Fruit fly (Drosophila melanogaster) whole organism, prepupa: ENCODE data around the gene GCS1.

ENCODE experiments used
- CG10631 ChIP-seq: fragments of 200-800 bp; sonication (Bioruptor generic); optimal IDR thresholded peaks from 2 replicates; lab custom pipeline; 2016; ENCODE audit warnings: missing biosample characterization, missing genetic modification characterization
- CG10669 ChIP-seq: fragments of 200-800 bp; sonication (Bioruptor generic); optimal IDR thresholded peaks from 3 replicates; lab custom pipeline; 2018; ENCODE audit warnings: missing biosample characterization, mild to moderate bottlenecking, missing genetic modification characterization, moderate library complexity
- CG11294 ChIP-seq: fragments of 200-800 bp; sonication (Bioruptor generic); IDR thresholded peaks from 2 replicates; pipeline ENCODE4 v1.3.6; 2022; ENCODE audit warnings: missing biosample characterization, missing genetic modification characterization
- CG11902 ChIP-seq: fragments of 200-800 bp; sonication (Bioruptor generic); optimal IDR thresholded peaks from 3 replicates; lab custom pipeline; 2016; ENCODE audit warnings: missing biosample characterization, missing genetic modification characterization
- CG15336 ChIP-seq: fragments of 200-800 bp; sonication (Bioruptor generic); IDR thresholded peaks from 2 replicates; pipeline ENCODE4 v1.3.6; 2022; ENCODE audit warnings: missing biosample characterization, missing genetic modification characterization
- CG1621 ChIP-seq: fragments of 200-800 bp; sonication (Bioruptor generic); optimal IDR thresholded peaks from 3 replicates; lab custom pipeline; 2018; ENCODE audit warnings: missing biosample characterization, mild to moderate bottlenecking, missing genetic modification characterization
- CG31627 ChIP-seq: fragments of 200-800 bp; sonication (Bioruptor generic); optimal IDR thresholded peaks from 3 replicates; lab custom pipeline; 2016; ENCODE audit warnings: missing biosample characterization, missing genetic modification characterization
- CG32006 ChIP-seq: fragments of 200-800 bp; sonication (Bioruptor generic); optimal IDR thresholded peaks from 3 replicates; lab custom pipeline; 2017; ENCODE audit warnings: missing biosample characterization, mild to moderate bottlenecking, missing genetic modification characterization
- CG3919 ChIP-seq: fragments of 200-800 bp; sonication (Bioruptor generic); optimal IDR thresholded peaks from 3 replicates; lab custom pipeline; 2016; ENCODE audit warnings: missing biosample characterization, missing genetic modification characterization
- CG4318 ChIP-seq: fragments of 200-800 bp; sonication (Bioruptor generic); optimal IDR thresholded peaks from 3 replicates; lab custom pipeline; 2017; ENCODE audit warnings: missing biosample characterization, mild to moderate bottlenecking, missing genetic modification characterization
- CG6163 ChIP-seq: fragments of 200-800 bp; sonication (Bioruptor generic); IDR thresholded peaks from 3 replicates; pipeline ENCODE4 v1.3.6; 2022; ENCODE audit warnings: missing biosample characterization, missing genetic modification characterization
- CG6276 ChIP-seq: fragments of 200-800 bp; sonication (Bioruptor generic); optimal IDR thresholded peaks from 2 replicates; lab custom pipeline; 2017; ENCODE audit warnings: missing biosample characterization, mild to moderate bottlenecking, missing genetic modification characterization
- CG6808 ChIP-seq: fragments of 200-800 bp; sonication (Bioruptor generic); optimal IDR thresholded peaks from 3 replicates; lab custom pipeline; 2017; ENCODE audit warnings: missing biosample characterization, missing genetic modification characterization, mild to moderate bottlenecking, moderate library complexity, missing genetic modification reagents
- CG7368 ChIP-seq: fragments of 200-800 bp; sonication (Bioruptor generic); optimal IDR thresholded peaks from 3 replicates; lab custom pipeline; 2016; ENCODE audit warnings: missing biosample characterization, missing genetic modification characterization
- CG8119 ChIP-seq: fragments of 200-800 bp; sonication (Bioruptor generic); IDR thresholded peaks from 3 replicates; pipeline ENCODE4 v1.3.6; 2022; ENCODE audit warnings: missing biosample characterization, missing genetic modification characterization
- CG8319 ChIP-seq: fragments of 200-800 bp; sonication (Bioruptor generic); optimal IDR thresholded peaks from 3 replicates; lab custom pipeline; 2016; ENCODE audit warnings: missing biosample characterization, missing genetic modification characterization
- CG8632 ChIP-seq: fragments of 200-800 bp; sonication (Bioruptor generic); optimal IDR thresholded peaks from 3 replicates; lab custom pipeline; 2016; ENCODE audit warnings: missing biosample characterization, missing genetic modification characterization
- Eip75B ChIP-seq: fragments of 200-800 bp; sonication (Bioruptor generic); optimal IDR thresholded peaks from 3 replicates; lab custom pipeline; 2016; ENCODE audit warnings: missing biosample characterization, missing genetic modification characterization
- Eip78C ChIP-seq: fragments of 200-800 bp; sonication (Bioruptor generic); peaks from one replicate; lab custom pipeline; 2016; ENCODE audit warnings: missing biosample characterization, missing genetic modification characterization
- Gug ChIP-seq: fragments of 200-800 bp; sonication (Bioruptor generic); IDR thresholded peaks from 2 replicates; pipeline ENCODE4 v1.3.6; 2022; ENCODE audit warnings: missing biosample characterization, missing genetic modification characterization
- Hr39 ChIP-seq: fragments of 200-800 bp; sonication (Bioruptor generic); optimal IDR thresholded peaks from 2 replicates; lab custom pipeline; 2016; ENCODE audit warnings: missing biosample characterization, missing genetic modification characterization
- Hr4 ChIP-seq: fragments of 200-800 bp; sonication (Bioruptor generic); optimal IDR thresholded peaks from 3 replicates; lab custom pipeline; 2016; ENCODE audit warnings: missing biosample characterization, missing genetic modification characterization
- Met ChIP-seq: fragments of 200-800 bp; sonication (Bioruptor generic); optimal IDR thresholded peaks from 3 replicates; lab custom pipeline; 2016; ENCODE audit warnings: missing biosample characterization, missing genetic modification characterization
- OdsH ChIP-seq: fragments of 200-800 bp; sonication (Bioruptor generic); optimal IDR thresholded peaks from 3 replicates; lab custom pipeline; 2016; ENCODE audit warnings: missing biosample characterization, missing genetic modification characterization
- Smox ChIP-seq: fragments of 200-800 bp; sonication (Bioruptor generic); optimal IDR thresholded peaks from 3 replicates; lab custom pipeline; 2016; ENCODE audit warnings: missing biosample characterization, missing genetic modification characterization
- Sox14 ChIP-seq: fragments of 200-800 bp; sonication (Bioruptor generic); optimal IDR thresholded peaks from 3 replicates; lab custom pipeline; 2016; ENCODE audit warnings: missing biosample characterization, missing genetic modification characterization
- achi ChIP-seq: fragments of 200-800 bp; sonication (Bioruptor generic); optimal IDR thresholded peaks from 3 replicates; lab custom pipeline; 2016; ENCODE audit warnings: missing biosample characterization, missing genetic modification characterization
- acj6 ChIP-seq: fragments of 200-800 bp; sonication (Bioruptor generic); optimal IDR thresholded peaks from 3 replicates; lab custom pipeline; 2016; ENCODE audit warnings: missing biosample characterization, missing genetic modification characterization
- eg ChIP-seq: fragments of 200-800 bp; sonication (Bioruptor generic); IDR thresholded peaks from 3 replicates; pipeline ENCODE4 v1.3.6; 2022; ENCODE audit warnings: missing biosample characterization, missing genetic modification characterization
- esn ChIP-seq: fragments of 200-800 bp; sonication (Bioruptor generic); optimal IDR thresholded peaks from 2 replicates; lab custom pipeline; 2016; ENCODE audit warnings: missing biosample characterization, mild to moderate bottlenecking, missing genetic modification characterization, moderate library complexity
- fd85E ChIP-seq: fragments of 200-800 bp; sonication (Bioruptor generic); optimal IDR thresholded peaks from 3 replicates; lab custom pipeline; 2016; ENCODE audit warnings: missing biosample characterization, missing genetic modification characterization
- lz ChIP-seq: fragments of 200-800 bp; sonication (Bioruptor generic); optimal IDR thresholded peaks from 3 replicates; lab custom pipeline; 2016; ENCODE audit warnings: missing biosample characterization, missing genetic modification characterization
- net ChIP-seq: fragments of 200-800 bp; sonication (Bioruptor generic); optimal IDR thresholded peaks from 3 replicates; lab custom pipeline; 2016; ENCODE audit warnings: missing biosample characterization, missing genetic modification characterization
- pdm3 ChIP-seq: fragments of 200-800 bp; sonication (Bioruptor generic); optimal IDR thresholded peaks from 3 replicates; lab custom pipeline; 2016; ENCODE audit warnings: missing biosample characterization, missing genetic modification characterization
- salr ChIP-seq, 2 experiments: fragments of 200-800 bp; sonication (Bioruptor generic); optimal IDR thresholded peaks; 3 replicates each; lab custom pipeline; 2016 to 2018; ENCODE audit warnings: missing biosample characterization in 2 of 2, missing genetic modification characterization in 2 of 2, mild to moderate bottlenecking in 1 of 2
- ss ChIP-seq, 2 experiments: fragments of 200-800 bp; sonication (Bioruptor generic); optimal IDR thresholded peaks; 2 replicates in 1 of 2; 3 replicates in 1 of 2; lab custom pipeline; 2017 to 2018; ENCODE audit warnings: mild to moderate bottlenecking in 2 of 2, missing biosample characterization in 2 of 2, missing genetic modification characterization in 2 of 2, moderate library complexity in 1 of 2
- svp ChIP-seq: fragments of 200-800 bp; sonication (Bioruptor generic); peaks from one replicate; lab custom pipeline; 2016; ENCODE audit warnings: missing biosample characterization, missing genetic modification characterization
- topi ChIP-seq: fragments of 200-800 bp; sonication (Bioruptor generic); optimal IDR thresholded peaks from 3 replicates; lab custom pipeline; 2016; ENCODE audit warnings: missing biosample characterization, missing genetic modification characterization
- vri ChIP-seq: fragments of 200-800 bp; sonication (Bioruptor generic); optimal IDR thresholded peaks from 3 replicates; lab custom pipeline; 2016; ENCODE audit warnings: missing biosample characterization, mild to moderate bottlenecking, missing genetic modification characterization

The GCS1 gene

DNA sequence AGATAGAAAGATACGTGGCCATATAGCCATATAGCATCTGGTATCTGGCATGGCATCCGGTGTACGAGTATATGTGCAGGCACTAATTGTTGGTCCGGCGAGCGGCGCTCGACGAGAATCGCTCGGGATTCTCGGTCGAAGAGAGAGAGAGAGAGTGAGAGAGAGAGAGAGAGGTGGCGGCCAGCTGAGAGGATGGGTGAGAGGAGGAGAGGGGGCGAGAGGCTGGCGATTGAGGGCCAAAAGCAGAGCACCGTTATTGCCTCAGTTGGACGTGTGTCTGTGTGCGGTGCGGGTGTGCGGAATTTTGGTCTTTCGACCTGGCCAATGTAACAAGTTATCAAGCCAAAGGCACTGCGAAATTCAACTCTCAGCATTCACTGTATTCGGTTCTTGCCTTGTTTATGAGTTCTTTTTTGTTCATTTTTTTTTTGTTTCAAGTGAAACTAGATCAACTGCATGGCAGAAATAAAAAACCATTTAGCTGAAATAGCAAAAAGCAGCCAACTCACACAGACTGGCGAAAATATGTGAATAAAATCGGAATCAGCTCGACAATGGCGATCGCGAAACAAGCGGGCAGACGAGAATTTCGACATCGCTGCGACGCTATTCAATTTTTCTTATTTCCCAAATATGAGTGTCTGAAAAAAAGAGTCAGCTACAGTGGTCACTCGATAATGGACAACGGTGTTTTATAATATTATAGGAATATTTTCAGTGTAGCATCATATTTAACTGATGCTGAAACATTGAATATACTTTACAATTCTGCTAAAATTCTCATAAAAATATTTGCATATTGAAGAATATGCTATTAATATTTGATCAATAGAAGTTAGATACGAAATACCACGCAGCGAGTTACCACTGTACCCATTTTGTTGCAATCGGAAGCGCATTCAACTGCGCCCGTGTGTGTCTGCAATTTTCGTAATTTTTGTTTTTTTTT, 25.2 kb upstream of the GCS1 start:
- TF ChIP-seq acj6 (GFP tag; lab: Kevin White, UChicago) = peak; percentile 11
- peak; percentile 29 for TF ChIP-seq CG32006
- TF ChIP-seq CG6163 (GFP tag; lab: Robert Waterston, UW) = 0 out of 3 replicates have a peak, but pooled peaks have one; percentile 21
- TF ChIP-seq CG8119 (GFP tag; lab: Robert Waterston, UW) = peak; percentile 49; the same call in 2 of the 3 replicates
- TF ChIP-seq CG11294 = no peak
- peak; percentile 4 for TF ChIP-seq achi (GFP tag; lab: Kevin White, UChicago)
- peak; percentile 15 for TF ChIP-seq lz (GFP tag; lab: Kevin White, UChicago)
- peak; percentile 22 for TF ChIP-seq CG31627 (GFP tag; lab: Kevin White, UChicago)
- no peak for TF ChIP-seq Sox14 (GFP tag; lab: Kevin White, UChicago)
- TF ChIP-seq CG6276 (GFP tag; lab: Kevin White, UChicago) = no peak
- peak; percentile 28; the same call in 1 of the 2 replicates for TF ChIP-seq CG15336 (GFP tag; lab: Robert Waterston, UW)
- TF ChIP-seq CG10631 (GFP tag; lab: Kevin White, UChicago) = no peak
- peak; percentile 11 for TF ChIP-seq Met (GFP tag; lab: Kevin White, UChicago)
- peak; percentile 4 for TF ChIP-seq esn (GFP tag; lab: Kevin White, UChicago)
- peak; percentile 68 for TF ChIP-seq Eip78C
- no peak for TF ChIP-seq CG8632 (GFP tag; lab: Kevin White, UChicago)
- no peak for TF ChIP-seq Eip75B (GFP tag; lab: Kevin White, UChicago)
- TF ChIP-seq salr (GFP tag; optimal IDR thresholded peaks at IDR 0.05; lab: Kevin White, UChicago) = peak in 1 of 2 experiments; percentile 11
- no peak for TF ChIP-seq vri (GFP tag; lab: Kevin White, UChicago)
- peak; percentile 27 for TF ChIP-seq OdsH (GFP tag; lab: Kevin White, UChicago)
- TF ChIP-seq CG1621 (tag; lab: Kevin White, UChicago) = no peak
- TF ChIP-seq net (GFP tag; lab: Kevin White, UChicago) = peak; percentile 1
- peak; percentile 55 for TF ChIP-seq Hr4
- peak; percentile 58 for TF ChIP-seq eg (GFP tag; lab: Robert Waterston, UW)
- TF ChIP-seq CG10669 (GFP tag; lab: Kevin White, UChicago) = no peak
- no peak for TF ChIP-seq Gug (GFP tag; lab: Robert Waterston, UW)
- peak; percentile 12 for TF ChIP-seq Hr39 (GFP tag; lab: Kevin White, UChicago)
- TF ChIP-seq svp (GFP tag; lab: Kevin White, UChicago) = peak; percentile 56
- no peak for TF ChIP-seq CG6808 (GFP tag; lab: Kevin White, UChicago)

dm6 chrX:11371613-11372012, 23.8 kb upstream of the GCS1 start:
- TF ChIP-seq Hr4 (no peak), CG4318 (GFP tag; lab: Kevin White, UChicago) (no peak), CG3919 (GFP tag; lab: Kevin White, UChicago) (no peak), pdm3 (GFP tag; lab: Kevin White, UChicago) (no peak), CG1621 (tag; lab: Kevin White, UChicago) (no peak), CG7368 (GFP tag; lab: Kevin White, UChicago) (no peak), lz (GFP tag; lab: Kevin White, UChicago) (no peak), CG8319 (GFP tag; lab: Kevin White, UChicago) (no peak), CG6163 (GFP tag; lab: Robert Waterston, UW) (no peak), Eip78C (no peak), fd85E (no peak), CG31627 (GFP tag; lab: Kevin White, UChicago) (no peak), esn (GFP tag; lab: Kevin White, UChicago) (no peak), CG11902 (GFP tag; lab: Kevin White, UChicago) (no peak), CG11294 (no peak), salr (GFP tag; optimal IDR thresholded peaks at IDR 0.05; lab: Kevin White, UChicago) (no peak), topi (GFP tag; lab: Kevin White, UChicago) (no peak), ss (GFP tag; optimal IDR thresholded peaks at IDR 0.05; lab: Kevin White, UChicago) (no peak), CG10631 (GFP tag; lab: Kevin White, UChicago) (no peak), Smox (GFP tag; lab: Kevin White, UChicago) (no peak)
